Worm (Caenorhabditis elegans): ENCODE results near the gene C52E2.5.

DNA sequence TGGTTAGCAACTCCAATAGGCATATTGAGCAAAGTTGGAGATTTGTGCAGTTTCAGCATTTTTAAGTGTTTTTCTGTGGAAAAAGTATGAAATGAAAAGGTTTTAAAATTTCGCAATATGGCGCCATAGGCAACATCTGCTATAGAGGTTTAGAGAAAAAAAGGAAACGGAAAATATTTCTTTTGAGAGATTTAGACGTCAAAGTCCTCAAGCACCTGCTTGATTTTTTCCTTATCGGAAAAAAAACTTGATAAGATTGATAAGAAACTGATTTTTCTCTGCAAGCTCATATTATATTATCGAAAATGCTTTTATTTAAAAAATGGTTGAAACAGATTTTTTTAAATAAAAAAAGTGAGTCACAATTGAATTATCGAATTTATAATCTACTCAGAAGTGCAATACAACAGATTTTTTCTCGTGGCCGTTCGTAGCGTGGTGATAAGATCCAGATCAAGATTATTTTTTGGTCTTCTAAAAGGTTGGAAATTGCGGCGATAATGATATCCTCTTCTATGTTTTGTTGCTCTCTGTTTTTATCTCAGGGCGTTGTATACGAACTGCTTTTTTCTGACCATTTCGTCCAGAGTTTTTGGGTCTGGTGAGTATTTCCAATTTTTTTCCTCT, 22.7 kb downstream of the C52E2.5 start, which contains the start of gene fbxc-19:
- TF ChIP-seq pes-1 (GFP tag; IDR thresholded peaks at IDR 0.05): no peak; the same call in 1 of the 2 replicates
- no peak for TF ChIP-seq tra-4 (tag; optimal IDR thresholded peaks at IDR 0.05)
- TF ChIP-seq F13C5.2 (tag; optimal IDR thresholded peaks at IDR 0.05): no peak
- no peak for TF ChIP-seq ama-1 (optimal IDR thresholded peaks at IDR 0.05)
- TF ChIP-seq scrt-1 (GFP tag; IDR thresholded peaks at IDR 0.05): no peak

All from whole organism, early embryonic.